Fruit fly (Drosophila melanogaster): ENCODE data around the gene Eig71Ef.

Eig71Ef gene

dm6 chr3L:15704250-15704985, 47.2 kb upstream of the Eig71Ef start (continued):
- peak; percentile 84 for TF ChIP-seq CG14710 (tag; optimal IDR thresholded peaks at IDR 0.05)
- TF ChIP-seq vnd (GFP tag; IDR thresholded peaks at IDR 0.05; ENCODE audit: partially characterized antibody) = no peak
- TF ChIP-seq Ets97D (GFP tag; optimal IDR thresholded peaks at IDR 0.05) = no peak
- TF ChIP-seq CG4730 (GFP tag; IDR thresholded peaks at IDR 0.05) = no peak
- TF ChIP-seq kah (GFP tag; optimal IDR thresholded peaks at IDR 0.05) = no peak
- TF ChIP-seq Dbx (GFP tag; IDR thresholded peaks at IDR 0.05) = no peak
- no peak for TF ChIP-seq CG9932 (GFP tag; IDR thresholded peaks at IDR 0.05)
- TF ChIP-seq cad (GFP tag; optimal IDR thresholded peaks at IDR 0.05) = no peak
- TF ChIP-seq Camta (GFP tag; optimal IDR thresholded peaks at IDR 0.05) = no peak
- no peak for TF ChIP-seq Scr (GFP tag; IDR thresholded peaks at IDR 0.05; ENCODE audit: partially characterized antibody)
- TF ChIP-seq CG3995 (GFP tag; optimal IDR thresholded peaks at IDR 0.05) = no peak
- TF ChIP-seq CG18011 (GFP tag; optimal IDR thresholded peaks at IDR 0.05) = no peak
- TF ChIP-seq YL-1 (GFP tag; optimal IDR thresholded peaks at IDR 0.05) = no peak
- no peak for TF ChIP-seq NK7.1 (GFP tag; optimal IDR thresholded peaks at IDR 0.05)
- peak; percentile 82 for TF ChIP-seq CoRest (tag; optimal IDR thresholded peaks at IDR 0.05)
- no peak for TF ChIP-seq CG12769 (tag; optimal IDR thresholded peaks at IDR 0.05)
- TF ChIP-seq CG7745 (tag; optimal IDR thresholded peaks at IDR 0.05) = no peak
- TF ChIP-seq CG3065 (GFP tag; optimal IDR thresholded peaks at IDR 0.05) = no peak
- no peak for TF ChIP-seq ranshi (GFP tag; IDR thresholded peaks at IDR 0.05)
- TF ChIP-seq PHDP (tag; optimal IDR thresholded peaks at IDR 0.05) = peak; percentile 37
- no peak for TF ChIP-seq CG30020 (tag; optimal IDR thresholded peaks at IDR 0.05)
- TF ChIP-seq CG14050 (GFP tag; IDR thresholded peaks at IDR 0.05) = no peak
- peak; percentile 13 for TF ChIP-seq CG11723 (GFP tag; optimal IDR thresholded peaks at IDR 0.05)
- TF ChIP-seq Mes4 (GFP tag; optimal IDR thresholded peaks at IDR 0.05) = no peak
- TF ChIP-seq Antp (GFP tag; optimal IDR thresholded peaks at IDR 0.05) = no peak
- no peak for TF ChIP-seq insv (GFP tag; optimal IDR thresholded peaks at IDR 0.05)
- TF ChIP-seq CG13624 (GFP tag; optimal IDR thresholded peaks at IDR 0.05) = no peak
- TF ChIP-seq CG12071 (GFP tag; optimal IDR thresholded peaks at IDR 0.05) = no peak
- peak; percentile 34 for TF ChIP-seq cwo (GFP tag; optimal IDR thresholded peaks at IDR 0.05)
- TF ChIP-seq sens-2 (GFP tag; IDR thresholded peaks at IDR 0.05) = no peak
- TF ChIP-seq CG8765 (GFP tag; IDR thresholded peaks at IDR 0.05) = no peak
- TF ChIP-seq CG6272 (GFP tag; IDR thresholded peaks at IDR 0.05) = no peak
- no peak for TF ChIP-seq CG4282 (GFP tag; optimal IDR thresholded peaks at IDR 0.05)
- TF ChIP-seq dpn (GFP tag; optimal IDR thresholded peaks at IDR 0.05) = peak in 1 of 2 experiments; percentile 24
- 0 out of 2 replicates have a peak, but pooled peaks have one; percentile 24 for TF ChIP-seq Atf6 (GFP tag; IDR thresholded peaks at IDR 0.05)
- TF ChIP-seq NC2β (GFP tag; optimal IDR thresholded peaks at IDR 0.05) = no peak
- no peak for TF ChIP-seq cas (GFP tag; IDR thresholded peaks at IDR 0.05)
- no peak for TF ChIP-seq Aef1 (GFP tag; IDR thresholded peaks at IDR 0.05)
- TF ChIP-seq CG33213 (GFP tag; optimal IDR thresholded peaks at IDR 0.05) = no peak
- TF ChIP-seq CG12104 (GFP tag; optimal IDR thresholded peaks at IDR 0.05) = peak; percentile 55
- no peak for TF ChIP-seq ERR (GFP tag; optimal IDR thresholded peaks at IDR 0.05)
- peak; percentile 60 for TF ChIP-seq Six4 (GFP tag; optimal IDR thresholded peaks at IDR 0.05)
- no peak for TF ChIP-seq CG16779 (GFP tag; IDR thresholded peaks at IDR 0.05)
- TF ChIP-seq HLH4C (GFP tag; IDR thresholded peaks at IDR 0.05; ENCODE audit: partially characterized antibody) = no peak
- TF ChIP-seq CG6175 (GFP tag; IDR thresholded peaks at IDR 0.05) = no peak
- TF ChIP-seq yki (optimal IDR thresholded peaks at IDR 0.05) = no peak
- peak; percentile 55 for TF ChIP-seq Asciz (GFP tag; optimal IDR thresholded peaks at IDR 0.05)
- no peak for TF ChIP-seq Adf1 (GFP tag; IDR thresholded peaks at IDR 0.05)
- peak; percentile 17 for TF ChIP-seq psq (GFP tag; optimal IDR thresholded peaks at IDR 0.05)
- no peak for TF ChIP-seq Sry-δ (GFP tag; optimal IDR thresholded peaks at IDR 0.05)
- TF ChIP-seq Med (GFP tag) = peak; percentile 70

Measured in whole organism, embryonic.